Fruit fly (Drosophila melanogaster) whole organism, embryonic: ENCODE data around the gene Rok.

Source experiments
- CG31388 ChIP-seq: fragments of 200-800 bp; sonication (Bioruptor generic); optimal IDR thresholded peaks from 2 replicates; lab custom pipeline; 2016; ENCODE audit warnings: missing biosample characterization, missing genetic modification characterization
- HmgZ ChIP-seq: fragments of 200-800 bp; sonication (Bioruptor generic); optimal IDR thresholded peaks from 2 replicates; lab custom pipeline; 2018; ENCODE audit warnings: missing biosample characterization, mild to moderate bottlenecking, missing genetic modification characterization
- ci ChIP-seq: fragments of 200-800 bp; sonication (Bioruptor generic); IDR thresholded peaks from 3 replicates; pipeline ENCODE4 v1.3.6; 2022; ENCODE audit warnings: missing biosample characterization, missing genetic modification characterization
- lab ChIP-seq: fragments of 200-800 bp; sonication (Bioruptor generic); optimal IDR thresholded peaks from 3 replicates; lab custom pipeline; 2017; ENCODE audit warnings: missing biosample characterization, missing genetic modification characterization, mild to moderate bottlenecking, moderate library complexity, missing genetic modification reagents
- ranshi ChIP-seq: fragments of 200-800 bp; sonication (Bioruptor generic); IDR thresholded peaks from 2 replicates; pipeline ENCODE4 v1.3.6; 2022; ENCODE audit warnings: missing biosample characterization, missing genetic modification characterization
- tin ChIP-seq: fragments of 200-800 bp; sonication (Bioruptor generic); optimal IDR thresholded peaks from 3 replicates; lab custom pipeline; 2016; ENCODE audit warnings: missing biosample characterization, missing genetic modification characterization

DNA sequence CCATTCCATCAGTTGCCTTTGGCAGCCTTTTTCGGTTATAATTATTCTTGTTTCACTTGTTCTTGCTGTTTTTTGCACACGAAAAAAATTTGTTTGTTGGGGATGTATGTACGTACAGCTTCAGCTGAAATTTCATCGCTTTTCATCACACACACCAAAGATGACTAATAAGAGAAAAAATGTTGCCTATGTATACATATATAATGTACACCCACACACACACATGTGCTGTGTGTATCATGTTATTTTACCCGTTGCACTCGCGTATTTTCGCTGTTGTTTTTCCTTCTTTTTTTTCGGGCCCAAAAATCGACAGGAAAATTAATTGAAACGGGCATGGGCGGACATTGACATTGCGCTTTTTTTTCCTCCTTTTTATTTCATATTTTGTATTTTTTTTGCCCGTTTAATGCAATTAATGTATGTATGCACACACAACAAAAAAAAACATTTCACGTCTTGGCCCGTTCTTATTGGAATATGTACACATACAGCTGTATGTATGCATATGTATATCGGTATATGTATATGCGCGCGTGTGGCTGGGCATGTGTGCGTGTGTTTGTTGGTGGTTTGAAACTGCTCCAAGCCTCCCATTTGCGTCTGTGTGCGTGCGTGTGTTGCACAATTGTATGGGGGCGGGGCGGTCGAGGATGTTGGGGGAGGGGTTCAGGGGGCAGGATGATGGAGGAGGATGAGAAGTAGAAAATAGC is 50.9 kb downstream of the Rok start:
- TF ChIP-seq tin (GFP tag; lab: Kevin White, UChicago) = no peak
- no peak for TF ChIP-seq ranshi
- TF ChIP-seq HmgZ = no peak
- no peak for TF ChIP-seq lab (GFP tag; lab: Kevin White, UChicago)
- TF ChIP-seq ci (GFP tag; lab: Robert Waterston, UW) = no peak
- TF ChIP-seq CG31388 (GFP tag; lab: Kevin White, UChicago) = no peak
